Fruit fly (Drosophila melanogaster) whole organism, larva: Measurements from ENCODE around the gene psh.

Experiments used
- noc ChIP-seq: fragments of 200-800 bp; sonication (Bioruptor generic); optimal IDR thresholded peaks from 3 replicates; lab custom pipeline; 2019; ENCODE audit warnings: missing biosample characterization, mild to moderate bottlenecking, missing genetic modification characterization, moderate library complexity

The psh gene

DNA sequence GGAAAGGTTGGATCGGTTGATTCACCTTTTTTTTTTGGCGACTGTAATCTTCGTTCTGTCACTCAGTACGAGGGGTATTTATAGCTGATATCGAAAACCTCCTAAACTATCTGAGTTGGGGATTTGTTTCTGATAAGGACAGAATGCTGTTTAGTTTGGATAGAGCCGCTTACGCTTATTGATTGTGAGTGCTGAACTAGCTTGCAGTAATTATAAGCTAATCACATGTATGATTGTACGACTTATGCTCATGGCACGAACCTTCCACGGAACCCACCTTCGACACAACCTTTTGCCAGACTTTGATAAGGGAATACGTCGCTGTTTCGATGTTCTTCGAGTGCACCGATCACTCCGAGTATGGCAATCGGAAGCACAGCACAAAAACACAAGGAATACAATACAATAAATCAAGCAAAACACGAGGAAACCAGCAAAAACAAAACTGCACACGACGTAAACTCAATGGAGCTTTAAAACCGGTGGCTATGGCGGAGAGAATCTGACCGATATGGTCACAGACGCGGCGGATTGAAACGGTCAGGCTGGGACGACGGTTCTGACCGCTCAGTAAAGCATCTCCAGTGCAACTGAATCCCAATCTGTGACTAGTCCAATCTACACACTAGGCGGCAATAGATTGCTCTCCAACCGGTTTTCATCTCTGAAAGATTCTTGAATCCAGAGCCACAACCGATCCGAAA is at the start of gene psh:
psh (minus strand) TSS at position 566 of the 704 bp plus-strand sequence.
- TF ChIP-seq noc (tag; lab: Kevin White, UChicago): no peak

DNA sequence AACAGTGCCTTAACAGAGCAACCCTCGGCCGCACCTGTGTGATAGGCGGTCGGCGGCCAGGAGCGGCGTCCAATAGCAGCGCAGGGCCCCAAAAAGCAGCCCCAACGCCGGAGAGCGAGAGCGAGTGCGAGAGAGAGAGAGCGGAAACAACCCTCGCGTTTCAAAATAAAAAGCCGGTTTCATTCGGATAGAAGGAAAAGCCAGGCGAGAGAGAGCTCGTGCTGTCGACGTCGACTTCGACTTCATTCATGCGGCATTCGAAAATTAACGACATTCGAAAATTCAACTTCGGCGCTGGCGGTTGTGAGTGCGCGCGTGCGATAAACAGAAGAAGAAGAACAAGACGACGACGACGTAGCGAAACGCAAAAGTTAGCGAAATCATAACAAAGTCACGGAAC is 47.7 kb upstream of the psh start:
- TF ChIP-seq noc (tag; lab: Kevin White, UChicago): no peak

DNA sequence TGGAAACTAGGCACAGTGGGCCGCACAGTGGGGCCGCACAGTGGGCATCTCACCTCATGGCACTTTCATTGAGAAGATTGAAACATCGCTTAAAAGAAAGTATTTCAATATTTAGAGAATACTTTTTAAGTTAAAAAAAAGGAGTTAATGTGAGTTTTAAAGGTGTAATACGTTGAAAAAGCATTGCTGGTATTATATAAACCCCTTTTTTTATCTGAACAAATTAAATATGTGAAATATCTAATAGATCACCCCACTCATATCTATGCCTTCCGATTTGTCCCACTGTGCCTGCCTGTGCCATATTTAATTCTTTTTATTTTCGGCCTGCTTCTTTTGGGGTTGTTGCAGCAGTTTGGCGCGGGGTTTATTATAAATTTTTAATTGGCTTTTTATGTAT is 46.6 kb upstream of the psh start:
- no peak for TF ChIP-seq noc (tag; lab: Kevin White, UChicago)

DNA sequence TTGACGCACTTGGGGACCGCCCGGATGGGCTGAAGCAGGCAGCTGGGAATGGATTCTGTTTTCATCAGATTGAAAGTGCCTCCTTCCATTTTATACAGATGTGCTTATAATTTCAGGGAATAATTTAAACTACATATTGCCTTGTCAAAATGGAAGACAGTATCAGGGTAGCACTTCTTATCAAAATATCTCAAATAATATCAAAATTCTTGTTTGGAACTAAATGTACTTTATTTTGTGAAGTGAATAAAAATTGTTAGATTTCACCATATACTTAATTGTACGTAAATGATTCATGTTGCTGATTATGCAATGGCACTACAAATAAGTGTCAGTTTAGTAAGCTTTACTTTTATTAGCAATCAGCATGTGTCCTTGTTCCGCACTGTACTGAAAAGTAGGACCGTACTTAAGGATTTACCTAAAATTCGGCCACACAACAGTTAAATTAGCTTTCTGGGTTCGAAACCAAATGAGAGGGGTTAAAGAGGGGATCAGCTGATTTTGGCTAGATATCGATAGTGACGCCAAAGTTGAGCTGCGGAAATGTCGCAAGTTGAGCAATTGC is 41.5 kb upstream of the psh start, which contains the start of the genes CG15042 and CG15047:
CG15042 (minus strand) TSS at position 101 of the 568 bp plus-strand sequence.
CG15047 (plus strand) TSS at position 518 of the 568 bp plus-strand sequence.
- no peak for TF ChIP-seq noc (tag; lab: Kevin White, UChicago)

DNA sequence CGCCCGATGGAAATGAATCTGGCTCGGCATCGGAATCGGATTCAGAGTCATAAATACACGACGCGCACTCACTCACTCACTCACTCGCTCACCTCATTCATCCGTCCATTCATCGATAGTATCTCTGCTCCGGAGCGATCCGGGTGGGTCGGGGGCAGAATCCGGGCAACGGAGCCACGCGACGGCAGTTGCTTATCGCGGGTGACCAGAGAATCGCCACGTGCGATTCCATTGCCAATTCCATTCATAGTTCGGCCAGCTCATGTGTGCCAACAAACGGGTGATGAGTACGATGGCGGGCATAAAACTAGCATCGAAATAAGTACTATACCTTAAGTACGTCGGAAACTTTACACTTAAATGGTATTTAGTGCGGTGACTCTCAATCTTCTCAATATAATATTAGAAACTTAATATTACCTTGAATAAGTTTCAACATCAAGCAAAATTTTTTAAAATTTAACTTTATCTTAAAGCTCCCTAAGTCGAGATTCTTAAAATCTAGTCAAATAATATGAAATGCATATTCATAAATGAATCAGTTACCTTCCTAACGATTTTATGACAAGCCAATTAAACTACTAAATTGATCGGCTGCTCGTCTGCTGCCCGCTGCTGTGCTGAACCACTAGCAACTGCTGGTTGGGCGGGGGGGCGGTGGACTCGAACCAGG is 38.0 kb upstream of the psh start:
- no peak for TF ChIP-seq noc (tag; lab: Kevin White, UChicago)

DNA sequence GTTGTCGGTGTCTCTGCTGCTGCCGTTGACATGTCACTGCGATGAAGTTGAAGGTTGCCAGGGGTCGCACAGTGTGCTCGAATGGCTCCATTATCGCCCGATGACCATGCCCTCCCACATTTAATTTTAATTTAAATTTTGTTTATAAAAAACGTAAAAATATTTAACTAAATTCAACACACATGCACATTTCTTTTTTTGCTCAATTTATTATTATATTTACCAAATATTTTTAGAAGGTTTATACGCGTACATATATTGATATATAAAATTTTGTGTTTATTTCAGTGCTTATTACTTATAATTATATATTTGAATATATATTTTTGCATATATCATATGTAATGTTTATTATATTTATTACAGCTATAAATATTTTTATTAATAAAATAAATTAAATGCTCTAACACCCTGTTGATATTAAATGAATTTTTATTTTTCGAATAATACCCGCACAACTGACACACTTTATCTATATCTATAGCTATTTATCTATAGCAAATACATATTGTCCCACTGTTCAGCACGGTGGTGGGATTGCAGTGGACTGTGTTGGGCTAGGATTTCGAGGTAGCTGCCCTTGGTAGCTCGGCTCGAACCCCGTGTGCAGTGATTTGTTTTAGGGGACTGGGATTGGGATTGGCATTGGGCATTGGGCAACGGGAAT is 36.6 kb upstream of the psh start:
- TF ChIP-seq noc (tag; lab: Kevin White, UChicago): no peak

DNA sequence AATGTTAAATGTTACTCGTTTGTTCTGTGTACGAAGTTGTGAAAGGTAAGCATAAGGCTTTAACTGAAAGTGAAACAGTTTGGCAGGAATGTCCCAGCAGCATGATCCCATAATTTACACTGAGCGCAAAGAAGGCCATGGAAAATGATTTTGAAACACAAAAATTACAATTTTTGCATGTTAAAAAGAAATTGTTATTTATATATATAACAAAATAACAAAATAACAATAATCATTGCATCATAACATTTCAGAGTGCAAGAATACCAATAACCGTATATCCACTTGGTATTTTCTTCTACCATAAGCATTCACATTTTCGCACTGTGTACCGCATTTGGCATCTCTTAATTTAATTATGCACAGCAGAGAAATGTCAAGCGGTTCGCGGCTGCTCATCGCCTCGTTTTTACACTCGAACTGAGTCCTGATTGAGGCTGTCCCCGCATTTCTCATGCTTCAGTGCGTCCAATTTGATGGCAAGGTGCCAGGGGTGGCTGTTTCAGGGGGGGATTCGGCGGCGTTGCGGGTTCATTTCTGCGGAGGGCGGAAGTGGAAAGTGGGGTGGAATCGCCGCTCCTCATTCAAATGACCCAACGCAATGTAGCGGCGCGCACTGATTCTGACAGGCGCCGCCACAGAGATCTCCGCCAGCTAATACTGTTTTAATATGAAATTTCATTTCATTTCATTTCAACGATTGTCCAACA is 35.8 kb upstream of the psh start, which contains the start of gene CG6481:
CG6481 (minus strand) TSS at position 51 of the 710 bp plus-strand sequence.
- TF ChIP-seq noc (tag; lab: Kevin White, UChicago): no peak

DNA sequence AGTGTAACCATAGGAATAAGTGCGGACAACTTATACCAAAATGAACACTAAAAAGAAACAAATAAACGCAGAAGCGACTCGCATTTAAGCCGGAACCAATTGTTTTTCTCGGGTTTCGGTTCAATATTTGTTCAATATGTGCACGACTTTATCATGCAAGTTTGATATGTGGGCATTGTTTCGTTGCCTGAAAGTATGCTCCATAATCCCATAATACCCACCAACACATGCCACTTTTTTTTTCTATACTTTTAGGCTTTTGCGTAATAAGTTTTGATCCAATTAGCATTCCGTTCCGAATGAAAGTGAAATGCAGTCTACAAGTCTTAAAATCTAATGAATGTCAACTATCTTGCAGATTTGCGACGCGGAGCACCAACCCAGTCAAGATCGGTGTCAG is 33.6 kb upstream of the psh start:
- TF ChIP-seq noc (tag; lab: Kevin White, UChicago): no peak

DNA sequence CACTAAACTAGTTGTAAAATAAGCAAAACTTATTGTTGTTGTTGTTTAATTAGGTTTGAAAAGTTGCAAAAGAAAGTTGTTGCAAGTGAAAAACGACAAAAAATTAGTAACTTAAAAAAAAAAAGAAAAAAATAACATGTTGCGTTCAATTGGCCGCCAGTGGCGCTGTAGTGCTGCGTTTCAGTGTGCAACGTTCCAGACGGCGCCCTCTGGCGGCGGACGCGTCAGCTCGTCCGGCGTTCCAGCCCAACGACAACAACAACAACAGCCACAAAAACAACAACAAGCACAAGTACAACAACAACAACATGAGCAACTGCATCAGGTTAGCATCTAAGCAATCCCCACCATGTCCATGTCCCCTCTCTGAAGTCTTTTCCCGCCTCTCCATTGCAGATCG is 30.7 kb upstream of the psh start:
- no peak for TF ChIP-seq noc (tag; lab: Kevin White, UChicago)

DNA sequence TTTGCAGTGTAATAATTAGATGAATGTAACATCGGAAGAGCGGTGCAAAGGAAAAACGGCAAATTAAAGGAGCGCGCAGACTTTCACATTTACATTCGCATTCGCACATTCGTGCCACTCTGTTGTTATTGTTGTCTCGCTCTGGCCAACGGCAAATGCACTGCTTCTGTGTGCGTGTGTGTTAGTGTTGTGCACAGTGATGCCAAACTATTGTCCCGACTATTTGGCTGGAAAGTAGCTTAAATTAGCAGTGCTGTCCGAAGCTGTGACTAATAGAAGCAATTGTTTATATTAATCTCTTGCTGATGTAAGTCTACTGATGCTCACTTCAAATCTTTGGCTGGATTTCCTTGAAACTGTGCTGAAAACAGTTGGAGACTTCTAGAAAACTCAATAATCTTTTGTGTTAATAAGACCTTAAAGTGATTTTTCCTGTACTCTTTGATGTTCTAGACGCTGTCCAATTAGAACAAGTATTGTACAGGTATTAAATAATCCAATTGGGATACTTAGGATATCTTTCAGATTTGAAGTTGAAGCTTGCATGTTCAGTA is 29.3 kb upstream of the psh start:
- no peak for TF ChIP-seq noc (tag; lab: Kevin White, UChicago)

DNA sequence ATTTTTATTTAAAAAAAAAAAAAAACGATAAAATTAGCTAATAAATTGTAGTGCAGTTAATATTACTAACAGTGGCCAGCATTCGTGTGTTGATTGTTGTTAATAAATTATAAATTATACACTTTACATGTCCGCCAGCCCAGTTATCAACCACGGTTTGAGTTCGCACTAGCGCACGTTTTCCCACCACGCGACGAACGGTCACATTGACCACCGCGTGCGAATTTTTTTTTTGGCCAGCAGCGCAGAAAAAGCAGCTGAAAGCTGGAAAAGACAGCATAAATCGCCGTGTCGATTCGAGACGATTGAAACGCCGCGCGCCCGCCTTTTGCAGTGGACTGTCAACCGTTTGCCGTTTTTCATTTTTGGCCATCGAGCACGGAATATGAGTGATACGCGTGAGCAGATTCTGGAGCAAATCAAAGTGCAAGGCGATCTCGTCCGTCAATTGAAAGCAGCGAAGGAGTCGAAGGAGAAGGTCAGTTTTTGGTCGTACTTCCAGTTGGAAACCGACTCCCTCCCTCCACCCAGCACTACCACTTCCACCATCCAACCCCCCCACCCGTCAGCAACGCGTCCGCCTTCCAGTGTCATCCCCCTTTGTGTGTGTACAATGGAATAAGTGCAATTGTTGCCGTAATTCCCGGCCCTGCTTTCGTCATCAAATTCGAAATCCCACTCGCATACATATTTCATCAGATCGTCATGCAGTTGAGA is 28.6 kb upstream of the psh start, which contains the start of the genes Bx and HisRS:
Bx (plus strand) TSS at position 224 of the 717 bp plus-strand sequence.
HisRS (plus strand) TSS at position 224 of the 717 bp plus-strand sequence.
- no peak for TF ChIP-seq noc (tag; lab: Kevin White, UChicago)

DNA sequence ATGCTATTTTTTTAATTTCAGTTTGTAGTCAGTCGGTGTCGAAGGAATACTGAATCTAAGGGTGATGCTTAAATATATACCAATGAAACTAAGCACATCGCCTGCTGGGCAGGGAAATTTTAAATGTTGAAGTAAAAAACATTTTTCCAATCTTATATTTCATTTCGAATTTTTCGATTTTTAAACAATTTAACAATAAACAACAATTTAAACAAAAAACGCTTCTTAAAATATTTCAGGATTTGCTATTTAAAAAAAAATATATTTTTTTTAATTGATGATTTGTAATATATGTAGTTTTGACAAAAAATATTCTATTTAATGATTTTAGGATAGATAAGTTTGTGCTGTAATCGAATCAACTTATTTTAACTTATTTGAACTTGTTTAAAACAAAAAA is 28.0 kb upstream of the psh start, which contains the start of gene CG6470:
CG6470 (minus strand) TSS at position 101 of the 400 bp plus-strand sequence.
- no peak for TF ChIP-seq noc (tag; lab: Kevin White, UChicago)

DNA sequence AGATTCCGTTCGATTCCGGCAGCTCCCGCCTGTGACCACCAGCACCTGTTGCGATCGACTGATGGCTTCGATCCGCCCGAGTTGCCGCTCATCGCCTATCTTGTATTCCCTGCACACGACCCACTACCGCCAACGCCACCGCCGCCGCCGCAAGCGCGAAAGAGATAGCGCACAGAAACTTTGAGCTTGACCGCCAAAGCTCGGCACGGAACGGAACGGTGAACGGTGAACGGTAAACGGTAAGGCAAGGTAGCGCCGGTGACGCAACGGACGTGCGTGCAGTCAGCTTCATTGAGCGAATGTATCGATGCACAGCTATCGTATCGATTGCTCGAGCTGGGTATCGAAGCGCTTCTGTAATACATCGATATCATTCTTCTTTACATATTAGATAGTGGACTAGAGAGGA is 25.6 kb upstream of the psh start, which contains the start of gene Ggt-1:
Ggt-1 (minus strand) TSS at position 251 of the 409 bp plus-strand sequence.
- TF ChIP-seq noc (tag; lab: Kevin White, UChicago): no peak

DNA sequence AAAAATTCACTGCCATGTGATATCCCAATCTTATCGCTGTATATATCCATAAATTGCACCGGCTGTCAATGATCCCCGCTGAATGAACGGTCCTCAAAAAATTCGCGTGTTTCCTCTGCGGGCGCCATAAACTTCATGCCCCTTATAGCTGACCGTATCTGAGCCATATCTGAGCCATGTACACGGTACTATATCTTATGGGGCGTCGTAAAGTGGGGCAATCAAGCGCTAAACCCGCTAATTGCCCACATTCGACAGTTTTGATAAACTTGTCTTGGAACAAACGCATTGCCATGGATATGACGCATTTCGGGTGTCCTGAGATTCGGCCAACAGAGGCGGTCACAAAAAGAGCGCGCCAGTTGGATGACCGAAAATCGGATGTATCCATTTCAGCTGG is 24.2 kb upstream of the psh start:
- no peak for TF ChIP-seq noc (tag; lab: Kevin White, UChicago)
